Comparison of ENCODE assay signal across 1 fruit fly cellular context in the genomic region with DNA sequence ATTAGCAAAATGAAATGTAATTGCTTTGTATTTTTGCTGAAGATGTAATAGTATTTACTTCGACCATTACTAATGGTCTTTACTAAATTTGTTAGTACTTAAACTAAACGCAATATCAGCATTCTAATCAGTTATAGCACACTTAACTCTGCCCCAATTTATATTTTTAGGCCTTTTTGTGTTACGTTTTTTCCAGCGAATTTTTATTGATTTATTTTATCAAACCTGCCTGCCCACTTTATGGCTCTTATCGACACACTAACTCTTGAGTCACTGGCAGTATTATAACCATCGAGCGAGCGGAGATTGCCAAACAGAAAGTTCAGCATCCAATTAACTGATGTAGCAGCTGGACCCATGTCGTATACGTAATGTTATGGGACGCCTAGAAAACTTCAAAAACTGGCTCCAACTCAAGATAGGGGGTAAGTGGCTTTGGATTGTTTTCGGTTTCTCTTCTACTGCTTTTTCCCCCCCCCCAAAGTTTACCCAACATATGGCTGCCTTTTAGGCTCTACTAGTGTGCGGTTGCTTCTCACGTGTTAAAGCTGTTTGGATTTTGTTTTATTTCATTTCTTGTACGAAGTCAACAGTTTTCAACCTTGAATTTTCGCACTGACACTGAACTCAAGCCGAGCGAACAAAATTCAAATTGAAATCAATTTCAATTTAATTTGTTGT.
TF ChIP-seq lines count a peak whose summit lies in the region.

No protein-coding gene starts in this region.

TF ChIP-seq in whole organism, embryonic, 481 proteins besides CTCF, POLR2A, EP300 and RAD21 (continued from another document):
- no peak for TF ChIP-seq CG7963 (GFP tag; IDR thresholded peaks at IDR 0.05; lab: Robert Waterston, UW; ENCODE audit: partially characterized antibody)
- TF ChIP-seq CG5245 (GFP tag; optimal IDR thresholded peaks at IDR 0.05; lab: Kevin White, UChicago) = no peak
- TF ChIP-seq NfI (GFP tag; optimal IDR thresholded peaks at IDR 0.05; lab: Kevin White, UChicago) = no peak
- no peak for TF ChIP-seq twi (tag; optimal IDR thresholded peaks at IDR 0.05; lab: Kevin White, UChicago)
- TF ChIP-seq tap (tag; optimal IDR thresholded peaks at IDR 0.05; lab: Kevin White, UChicago) = no peak
- TF ChIP-seq CG32772 (GFP tag; IDR thresholded peaks at IDR 0.05; lab: Robert Waterston, UW) = no peak
- TF ChIP-seq Hsf (GFP tag; optimal IDR thresholded peaks at IDR 0.05; lab: Kevin White, UChicago) = no peak
- TF ChIP-seq trh (GFP tag; optimal IDR thresholded peaks at IDR 0.05; lab: Kevin White, UChicago) = no peak
- TF ChIP-seq dimm (GFP tag; IDR thresholded peaks at IDR 0.05; lab: Robert Waterston, UW) = no peak
- TF ChIP-seq CG12219 (GFP tag; optimal IDR thresholded peaks at IDR 0.05; lab: Kevin White, UChicago) = no peak
- TF ChIP-seq Atf3 (GFP tag; optimal IDR thresholded peaks at IDR 0.05; lab: Kevin White, UChicago) = no peak
- TF ChIP-seq CG42726 (GFP tag; IDR thresholded peaks at IDR 0.05; lab: Robert Waterston, UW; ENCODE audit: partially characterized antibody) = no peak
- TF ChIP-seq tup (GFP tag; optimal IDR thresholded peaks at IDR 0.05; lab: Kevin White, UChicago) = no peak
- no peak for TF ChIP-seq H15 (GFP tag; IDR thresholded peaks at IDR 0.05; lab: Robert Waterston, UW)
- peak; percentile 41 for TF ChIP-seq CG15269 (tag; optimal IDR thresholded peaks at IDR 0.05; lab: Kevin White, UChicago)
- TF ChIP-seq gce (GFP tag; IDR thresholded peaks at IDR 0.05; lab: Robert Waterston, UW) = no peak
- TF ChIP-seq ttk (GFP tag; IDR thresholded peaks at IDR 0.05; lab: Robert Waterston, UW) = no peak
- peak; percentile 17 for TF ChIP-seq Blimp-1 (GFP tag; optimal IDR thresholded peaks at IDR 0.05; lab: Kevin White, UChicago)
- TF ChIP-seq ash1 (GFP tag; optimal IDR thresholded peaks at IDR 0.05; lab: Kevin White, UChicago) = no peak
- no peak for TF ChIP-seq lmd (GFP tag; IDR thresholded peaks at IDR 0.05; lab: Robert Waterston, UW)
- TF ChIP-seq org-1 (GFP tag; optimal IDR thresholded peaks at IDR 0.05; lab: Kevin White, UChicago) = no peak
- TF ChIP-seq mirr (GFP tag; optimal IDR thresholded peaks at IDR 0.05; lab: Kevin White, UChicago) = peak; percentile 32
- TF ChIP-seq CG11456 (GFP tag; IDR thresholded peaks at IDR 0.05; lab: Robert Waterston, UW) = no peak
- TF ChIP-seq CG6254 (GFP tag; optimal IDR thresholded peaks at IDR 0.05; lab: Kevin White, UChicago) = peak; percentile 7
- no peak for TF ChIP-seq CG6272 (GFP tag; IDR thresholded peaks at IDR 0.05; lab: Robert Waterston, UW)
- no peak for TF ChIP-seq CG7987 (GFP tag; optimal IDR thresholded peaks at IDR 0.05; lab: Kevin White, UChicago)
- no peak for TF ChIP-seq CG7271 (tag; optimal IDR thresholded peaks at IDR 0.05; lab: Kevin White, UChicago)
- TF ChIP-seq Vsx1 (GFP tag; optimal IDR thresholded peaks at IDR 0.05; lab: Kevin White, UChicago) = peak; percentile 1
- TF ChIP-seq CG33557 (GFP tag; optimal IDR thresholded peaks at IDR 0.05; lab: Kevin White, UChicago) = no peak
- TF ChIP-seq zen (tag; optimal IDR thresholded peaks at IDR 0.05; lab: Kevin White, UChicago) = no peak
- no peak for TF ChIP-seq CG4424 (GFP tag; optimal IDR thresholded peaks at IDR 0.05; lab: Kevin White, UChicago)
- TF ChIP-seq Side (GFP tag; optimal IDR thresholded peaks at IDR 0.05; lab: Kevin White, UChicago) = no peak
- TF ChIP-seq sug (tag; optimal IDR thresholded peaks at IDR 0.05; lab: Kevin White, UChicago) = peak; percentile 46
- TF ChIP-seq CG11723 (GFP tag; optimal IDR thresholded peaks at IDR 0.05; lab: Kevin White, UChicago) = no peak
- TF ChIP-seq CG7839 (tag; optimal IDR thresholded peaks at IDR 0.05; lab: Kevin White, UChicago) = no peak
- peak; percentile 51 for TF ChIP-seq onecut (GFP tag; IDR thresholded peaks at IDR 0.05; lab: Robert Waterston, UW)
- peak; percentile 19 for TF ChIP-seq B-H2 (GFP tag; optimal IDR thresholded peaks at IDR 0.05; lab: Kevin White, UChicago)
- TF ChIP-seq so (GFP tag; IDR thresholded peaks at IDR 0.05; lab: Robert Waterston, UW) = no peak
- no peak for TF ChIP-seq stc (GFP tag; IDR thresholded peaks at IDR 0.05; lab: Robert Waterston, UW)
- peak; percentile 63 for TF ChIP-seq oc (tag; optimal IDR thresholded peaks at IDR 0.05; lab: Kevin White, UChicago)
- TF ChIP-seq CG17328 (GFP tag; IDR thresholded peaks at IDR 0.05; lab: Robert Waterston, UW) = no peak
- no peak for TF ChIP-seq NC2α (GFP tag; optimal IDR thresholded peaks at IDR 0.05; lab: Kevin White, UChicago)
- no peak for TF ChIP-seq Lpt (GFP tag; optimal IDR thresholded peaks at IDR 0.05; lab: Kevin White, UChicago)
- TF ChIP-seq bigmax (GFP tag; optimal IDR thresholded peaks at IDR 0.05; lab: Kevin White, UChicago) = no peak
- TF ChIP-seq CG2889 (GFP tag; IDR thresholded peaks at IDR 0.05; lab: Robert Waterston, UW) = no peak
- no peak for TF ChIP-seq Sry-β (GFP tag; optimal IDR thresholded peaks at IDR 0.05; lab: Kevin White, UChicago)
- no peak for TF ChIP-seq CG12071 (GFP tag; optimal IDR thresholded peaks at IDR 0.05; lab: Kevin White, UChicago)
- TF ChIP-seq ci (GFP tag; IDR thresholded peaks at IDR 0.05; lab: Robert Waterston, UW) = no peak
- TF ChIP-seq sens (GFP tag; lab: Kevin White, UChicago) = no peak
- TF ChIP-seq CG18764 (GFP tag; optimal IDR thresholded peaks at IDR 0.05; lab: Kevin White, UChicago) = no peak
- no peak for TF ChIP-seq wdn (GFP tag; IDR thresholded peaks at IDR 0.05; lab: Robert Waterston, UW)
- no peak for TF ChIP-seq PHDP (tag; optimal IDR thresholded peaks at IDR 0.05; lab: Kevin White, UChicago)
- TF ChIP-seq CG14965 (GFP tag; optimal IDR thresholded peaks at IDR 0.05; lab: Kevin White, UChicago; ENCODE audit: borderline replicate concordance) = no peak
- no peak for TF ChIP-seq toy (GFP tag; IDR thresholded peaks at IDR 0.05; lab: Robert Waterston, UW)
- peak; percentile 13 for TF ChIP-seq CG34376 (GFP tag; optimal IDR thresholded peaks at IDR 0.05; lab: Kevin White, UChicago)
- no peak for TF ChIP-seq Fer3 (tag; optimal IDR thresholded peaks at IDR 0.05; lab: Kevin White, UChicago)
- TF ChIP-seq CG7556 (GFP tag; optimal IDR thresholded peaks at IDR 0.05; lab: Kevin White, UChicago) = no peak
- no peak for TF ChIP-seq Stat92E (GFP tag; optimal IDR thresholded peaks at IDR 0.05; lab: Kevin White, UChicago)
- no peak for TF ChIP-seq nerfin-2 (GFP tag; IDR thresholded peaks at IDR 0.05; lab: Robert Waterston, UW; ENCODE audit: partially characterized antibody)
- no peak for TF ChIP-seq jing (GFP tag; optimal IDR thresholded peaks at IDR 0.05; lab: Kevin White, UChicago)
- no peak for TF ChIP-seq Fer2 (tag; optimal IDR thresholded peaks at IDR 0.05; lab: Kevin White, UChicago)
- TF ChIP-seq cwo (GFP tag; optimal IDR thresholded peaks at IDR 0.05; lab: Kevin White, UChicago) = peak; percentile 77
- TF ChIP-seq HLH4C (GFP tag; IDR thresholded peaks at IDR 0.05; lab: Robert Waterston, UW; ENCODE audit: partially characterized antibody) = no peak
- TF ChIP-seq Six4 (GFP tag; optimal IDR thresholded peaks at IDR 0.05; lab: Kevin White, UChicago) = no peak
